Worm (Caenorhabditis elegans): ENCODE measurements around the gene Y105C5B.3.

DNA sequence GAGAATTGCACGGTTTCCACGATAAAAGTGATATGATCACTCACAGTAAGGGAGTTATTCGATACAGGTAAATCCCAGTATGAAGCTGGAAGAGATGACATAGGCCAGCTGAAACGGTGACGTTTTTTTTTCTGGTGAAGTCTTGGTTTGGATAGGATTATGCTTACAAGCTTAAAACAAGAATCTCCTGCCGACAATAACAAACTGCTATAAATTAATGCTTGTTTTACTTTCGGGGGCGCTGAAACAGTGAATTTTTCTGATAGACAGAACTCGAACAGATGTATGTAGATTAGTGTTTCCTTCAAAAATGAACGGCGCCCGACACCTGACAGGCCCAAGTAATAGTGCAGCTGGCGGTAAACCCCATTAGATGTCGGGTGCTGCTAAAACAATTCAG lies 49.8 kb downstream of the Y105C5B.3 start, which contains the start of gene srv-16:
- TF ChIP-seq dmd-4 (tag; optimal IDR thresholded peaks at IDR 0.05; ENCODE audit: borderline replicate concordance): no peak
- TF ChIP-seq pha-4 (tag; optimal IDR thresholded peaks at IDR 0.05): no peak
- no peak for TF ChIP-seq npax-4 (tag; optimal IDR thresholded peaks at IDR 0.05)
